Worm (Caenorhabditis elegans) whole organism, late embryonic: ENCODE results near the gene aqp-8.

Source experiments
- C08G9.2 ChIP-seq: sonication (generic microtip); optimal IDR thresholded peaks from 2 replicates; lab custom pipeline; 2016; ENCODE audit warnings: mild to moderate bottlenecking, missing genetic modification characterization, moderate library complexity, missing compliant biosample characterization
- C38D4.7 ChIP-seq: fragments of 200-800 bp; sonication (Bioruptor generic); optimal IDR thresholded peaks from 2 replicates; lab custom pipeline; 2018; ENCODE audit warnings: mild to moderate bottlenecking, missing genetic modification characterization, moderate library complexity, missing compliant biosample characterization
- ceh-14 ChIP-seq: sonication (generic microtip); optimal IDR thresholded peaks from 2 replicates; lab custom pipeline; 2016; ENCODE audit warnings: missing genotype, missing genetic modification characterization, missing compliant biosample characterization
- elt-2 ChIP-seq: sonication (generic microtip); optimal IDR thresholded peaks from 2 replicates; lab custom pipeline; 2016; ENCODE audit warnings: missing genetic modification reagents, missing genetic modification characterization, missing compliant biosample characterization
- ets-4 ChIP-seq: sonication (generic microtip); optimal IDR thresholded peaks from 2 replicates; lab custom pipeline; 2016; ENCODE audit warnings: missing genetic modification characterization, missing compliant biosample characterization
- lin-11 ChIP-seq: fragments of 200-800 bp; sonication (Bioruptor generic); optimal IDR thresholded peaks from 2 replicates; lab custom pipeline; 2018; ENCODE audit warnings: mild to moderate bottlenecking, missing genetic modification characterization, missing compliant biosample characterization
- pax-1 ChIP-seq: fragments of 150-350 bp; optimal IDR thresholded peaks from 2 replicates; lab custom pipeline; 2014; ENCODE audit warnings: missing biosample characterization, missing genetic modification characterization
- pros-1 ChIP-seq: fragments of 150-350 bp; optimal IDR thresholded peaks from 2 replicates; lab custom pipeline; 2014; ENCODE audit warnings: missing biosample characterization, missing genetic modification reagents, missing genetic modification characterization
- unc-86 ChIP-seq: sonication (generic microtip); optimal IDR thresholded peaks from 2 replicates; lab custom pipeline; 2016; ENCODE audit warnings: missing genetic modification characterization, missing compliant biosample characterization

ce11 chrX:4691148-4691773, 13.5 kb downstream of the aqp-8 start, which contains the start of gene K02G10.5:
- TF ChIP-seq lin-11 (tag; lab: Kevin White, UChicago): no peak
- no peak for TF ChIP-seq ets-4 (tag; lab: Kevin White, UChicago)
- TF ChIP-seq unc-86 (tag; lab: Kevin White, UChicago): no peak
- TF ChIP-seq C08G9.2 (tag; lab: Kevin White, UChicago): no peak
- TF ChIP-seq pros-1: no peak
- TF ChIP-seq C38D4.7 (GFP tag; lab: Kevin White, UChicago): no peak
- TF ChIP-seq pax-1 (tag; lab: Kevin White, UChicago): no peak
- no peak for TF ChIP-seq elt-2 (tag; lab: Kevin White, UChicago)
- no peak for TF ChIP-seq ceh-14 (tag; lab: Kevin White, UChicago)
